Fruit fly (Drosophila melanogaster) whole organism, embryonic: ENCODE measurements around the gene shf.
A peak's percentile ranks its signal among the peaks of the same experiment; 100 is the strongest.

Experiments
- Bdp1 ChIP-seq: fragments of 200-800 bp; sonication (Bioruptor generic); optimal IDR thresholded peaks from 3 replicates; lab custom pipeline; 2016; ENCODE audit warnings: missing biosample characterization, missing genetic modification characterization
- BtbVII ChIP-seq: fragments of 200-800 bp; sonication (Bioruptor generic); optimal IDR thresholded peaks from 3 replicates; lab custom pipeline; 2017; ENCODE audit warnings: missing biosample characterization, mild to moderate bottlenecking, missing genetic modification characterization
- CG10959 ChIP-seq: fragments of 200-800 bp; sonication (Bioruptor generic); IDR thresholded peaks from 2 replicates; pipeline ENCODE4 v1.3.6; 2022; ENCODE audit warnings: missing biosample characterization, missing genetic modification characterization
- CG11093 ChIP-seq: fragments of 200-800 bp; sonication (Bioruptor generic); IDR thresholded peaks from 3 replicates; pipeline ENCODE4 v1.3.6; 2022; ENCODE audit warnings: missing biosample characterization, missing genetic modification characterization
- CG12155 ChIP-seq: fragments of 200-800 bp; sonication (Bioruptor generic); optimal IDR thresholded peaks from 3 replicates; lab custom pipeline; 2016; ENCODE audit warnings: missing biosample characterization, missing genetic modification characterization
- CG12769 ChIP-seq: fragments of 200-800 bp; sonication (Bioruptor generic); optimal IDR thresholded peaks from 2 replicates; lab custom pipeline; 2019; ENCODE audit warnings: missing biosample characterization, mild to moderate bottlenecking, missing genetic modification characterization, moderate library complexity
- CG14965 ChIP-seq: fragments of 200-800 bp; sonication (Bioruptor generic); optimal IDR thresholded peaks from 2 replicates; lab custom pipeline; 2016; ENCODE audit warnings: missing biosample characterization, missing genetic modification characterization, borderline replicate concordance
- CG1529 ChIP-seq: fragments of 200-800 bp; sonication (Bioruptor generic); optimal IDR thresholded peaks from 3 replicates; lab custom pipeline; 2018; ENCODE audit warnings: missing biosample characterization, missing genetic modification characterization
- CG15601 ChIP-seq: fragments of 200-800 bp; sonication (Bioruptor generic); optimal IDR thresholded peaks from 3 replicates; lab custom pipeline; 2019; ENCODE audit warnings: missing biosample characterization, mild to moderate bottlenecking, missing genetic modification characterization, moderate library complexity
- CG17328 ChIP-seq: fragments of 200-800 bp; sonication (Bioruptor generic); IDR thresholded peaks from 2 replicates; pipeline ENCODE4 v1.3.6; 2022; ENCODE audit warnings: missing biosample characterization, missing genetic modification characterization
- CG17385 ChIP-seq: fragments of 200-800 bp; sonication (Bioruptor generic); optimal IDR thresholded peaks from 3 replicates; lab custom pipeline; 2018; ENCODE audit warnings: missing biosample characterization, mild to moderate bottlenecking, missing genetic modification characterization
- CG2129 ChIP-seq: fragments of 200-800 bp; sonication (Bioruptor generic); IDR thresholded peaks from 2 replicates; pipeline ENCODE4 v1.3.6; 2022; ENCODE audit warnings: missing biosample characterization, missing genetic modification characterization; ENCODE audit not compliant: partially characterized antibody
- CG31224 ChIP-seq: fragments of 200-800 bp; sonication (Bioruptor generic); IDR thresholded peaks from 2 replicates; pipeline ENCODE4 v1.3.6; 2022; ENCODE audit warnings: missing biosample characterization, missing genetic modification characterization
- CG34376 ChIP-seq: fragments of 200-800 bp; sonication (Bioruptor generic); optimal IDR thresholded peaks from 2 replicates; lab custom pipeline; 2018; ENCODE audit warnings: missing biosample characterization, mild to moderate bottlenecking, missing genetic modification characterization
- CG3995 ChIP-seq: fragments of 200-800 bp; sonication (Bioruptor generic); optimal IDR thresholded peaks from 3 replicates; lab custom pipeline; 2016; ENCODE audit warnings: missing biosample characterization, missing genetic modification characterization
- CG4360 ChIP-seq: fragments of 200-800 bp; sonication (Bioruptor generic); IDR thresholded peaks from 2 replicates; pipeline ENCODE4 v1.3.6; 2022; ENCODE audit warnings: missing biosample characterization, missing genetic modification characterization
- CG7271 ChIP-seq: fragments of 200-800 bp; sonication (Bioruptor generic); optimal IDR thresholded peaks from 2 replicates; lab custom pipeline; 2018; ENCODE audit warnings: missing biosample characterization, mild to moderate bottlenecking, missing genetic modification characterization, moderate library complexity
- CG7556 ChIP-seq: fragments of 200-800 bp; sonication (Bioruptor generic); optimal IDR thresholded peaks from 2 replicates; lab custom pipeline; 2017; ENCODE audit warnings: missing biosample characterization, mild to moderate bottlenecking, missing genetic modification characterization
- CG9609 ChIP-seq: fragments of 200-800 bp; sonication (Bioruptor generic); optimal IDR thresholded peaks from 3 replicates; lab custom pipeline; 2016; ENCODE audit warnings: missing biosample characterization, missing genetic modification characterization
- CG9876 ChIP-seq: fragments of 200-800 bp; sonication (Bioruptor generic); optimal IDR thresholded peaks from 2 replicates; lab custom pipeline; 2016; ENCODE audit warnings: missing biosample characterization, missing genetic modification characterization
- Chrac-16 ChIP-seq: fragments of 200-800 bp; sonication (Bioruptor generic); optimal IDR thresholded peaks from 3 replicates; lab custom pipeline; 2016; ENCODE audit warnings: missing biosample characterization, missing genetic modification characterization
- CoRest ChIP-seq: fragments of 200-800 bp; sonication (Bioruptor generic); optimal IDR thresholded peaks from 3 replicates; lab custom pipeline; 2018; ENCODE audit warnings: missing biosample characterization, mild to moderate bottlenecking, missing genetic modification characterization, moderate library complexity
- Deaf1 ChIP-seq: fragments of 200-800 bp; optimal IDR thresholded peaks from 3 replicates; lab custom pipeline; 2019; ENCODE audit warnings: missing biosample characterization, mild to moderate bottlenecking, missing genetic modification characterization, moderate library complexity
- Dip3 ChIP-seq: fragments of 200-800 bp; sonication (Bioruptor generic); optimal IDR thresholded peaks from 3 replicates; lab custom pipeline; 2016; ENCODE audit warnings: missing biosample characterization, missing genetic modification characterization
- Dll ChIP-seq: fragments of 200-800 bp; sonication (Bioruptor generic); IDR thresholded peaks from 4 replicates; pipeline ENCODE4 v1.3.6; 2022; ENCODE audit warnings: missing biosample characterization, missing genetic modification characterization; ENCODE audit not compliant: partially characterized antibody
- Dref ChIP-seq: fragments of 200-800 bp; sonication (Bioruptor generic); IDR thresholded peaks from 2 replicates; pipeline ENCODE4 v1.3.6; 2022; ENCODE audit warnings: missing biosample characterization, missing genetic modification characterization
- Drgx ChIP-seq: fragments of 200-800 bp; sonication (Bioruptor generic); IDR thresholded peaks from 2 replicates; pipeline ENCODE4 v1.3.6; 2022; ENCODE audit warnings: missing biosample characterization, missing genetic modification characterization
- Hmr ChIP-seq: fragments of 200-800 bp; sonication (Bioruptor generic); optimal IDR thresholded peaks from 3 replicates; lab custom pipeline; 2017; ENCODE audit warnings: mild to moderate bottlenecking, missing biosample characterization, missing genetic modification reagents, missing genetic modification characterization
- Hr78 ChIP-seq, 2 experiments: fragments of 200-800 bp in 1 of 2; fragments of >200 bp in 1 of 2; sonication (Bioruptor generic) in 1 of 2; optimal IDR thresholded peaks; 2 replicates each; lab custom pipeline; 2017 to 2019; ENCODE audit warnings: missing biosample characterization in 2 of 2, missing genetic modification characterization in 2 of 2, mild to moderate bottlenecking in 1 of 2, moderate library complexity in 1 of 2
- MBD-R2 ChIP-seq: fragments of 200-800 bp; sonication (Bioruptor generic); IDR thresholded peaks from 2 replicates; pipeline ENCODE4 v1.3.6; 2022; ENCODE audit warnings: missing biosample characterization, missing genetic modification characterization
- NFAT ChIP-seq: fragments of 200-800 bp; sonication (Bioruptor generic); IDR thresholded peaks from 2 replicates; pipeline ENCODE4 v1.3.6; 2022; ENCODE audit warnings: missing biosample characterization, missing genetic modification characterization
- NK7.1 ChIP-seq: fragments of 200-800 bp; sonication (Bioruptor generic); optimal IDR thresholded peaks from 3 replicates; lab custom pipeline; 2016; ENCODE audit warnings: missing biosample characterization, missing genetic modification characterization
- Opbp ChIP-seq: fragments of 200-800 bp; sonication (Bioruptor generic); IDR thresholded peaks from 3 replicates; pipeline ENCODE4 v1.3.6; 2022; ENCODE audit warnings: missing biosample characterization, missing genetic modification characterization; ENCODE audit not compliant: partially characterized antibody
- Stat92E ChIP-seq, 3 experiments: fragments of >200 bp in 2 of 3; fragments of 200-800 bp in 1 of 3; sonication (Bioruptor generic) in 1 of 3; optimal IDR thresholded peaks; 2 replicates each; lab custom pipeline; 2017 to 2019; ENCODE audit warnings: missing biosample characterization in 3 of 3, missing genetic modification characterization in 3 of 3, mild to moderate bottlenecking in 1 of 3, moderate library complexity in 1 of 3
- ase ChIP-seq: fragments of 200-800 bp; sonication (Bioruptor generic); IDR thresholded peaks from 3 replicates; pipeline ENCODE4 v1.3.6; 2022; ENCODE audit warnings: missing biosample characterization, missing genetic modification characterization
- bowl ChIP-seq: fragments of 200-800 bp; sonication (Bioruptor generic); IDR thresholded peaks from 2 replicates; pipeline ENCODE4 v1.3.6; 2022; ENCODE audit warnings: missing biosample characterization, missing genetic modification characterization
- cg ChIP-seq: fragments of 200-800 bp; sonication (Bioruptor generic); optimal IDR thresholded peaks from 3 replicates; lab custom pipeline; 2019; ENCODE audit warnings: missing biosample characterization, mild to moderate bottlenecking, missing genetic modification characterization, moderate library complexity
- chif ChIP-seq, 2 experiments: fragments of 200-800 bp; sonication (Bioruptor generic); optimal IDR thresholded peaks; 3 replicates each; lab custom pipeline; 2016; ENCODE audit warnings: missing biosample characterization in 2 of 2, missing genetic modification characterization in 2 of 2
- crol ChIP-seq: fragments of 200-800 bp; sonication (Bioruptor generic); IDR thresholded peaks from 2 replicates; pipeline ENCODE4 v1.3.6; 2022; ENCODE audit warnings: missing biosample characterization, missing genetic modification characterization
- dati ChIP-seq: fragments of 200-800 bp; sonication (Bioruptor generic); IDR thresholded peaks from 2 replicates; pipeline ENCODE4 v1.3.6; 2022; ENCODE audit warnings: missing biosample characterization, missing genetic modification characterization
- gcm ChIP-seq: fragments of 200-800 bp; sonication (Bioruptor generic); optimal IDR thresholded peaks from 2 replicates; lab custom pipeline; 2019; ENCODE audit warnings: missing biosample characterization, mild to moderate bottlenecking, missing genetic modification characterization, moderate library complexity
- jigr1 ChIP-seq: fragments of 200-800 bp; sonication (Bioruptor generic); IDR thresholded peaks from 3 replicates; pipeline ENCODE4 v1.3.6; 2022; ENCODE audit warnings: missing biosample characterization, missing genetic modification characterization
- kah ChIP-seq: fragments of 200-800 bp; sonication (Bioruptor generic); optimal IDR thresholded peaks from 2 replicates; lab custom pipeline; 2018; ENCODE audit warnings: missing biosample characterization, mild to moderate bottlenecking, missing genetic modification characterization
- kay ChIP-seq: fragments of 200-800 bp; sonication (Bioruptor generic); optimal IDR thresholded peaks from 2 replicates; lab custom pipeline; 2016; ENCODE audit warnings: missing biosample characterization, missing genetic modification characterization
- pros ChIP-seq: fragments of 200-800 bp; sonication (Bioruptor generic); optimal IDR thresholded peaks from 3 replicates; lab custom pipeline; 2019; ENCODE audit warnings: missing biosample characterization, mild to moderate bottlenecking, missing genetic modification characterization, moderate library complexity
- unc-4 ChIP-seq: fragments of 200-800 bp; sonication (Bioruptor generic); IDR thresholded peaks from 2 replicates; pipeline ENCODE4 v1.3.6; 2022; ENCODE audit warnings: missing biosample characterization, missing genetic modification characterization; ENCODE audit not compliant: partially characterized antibody
- zen ChIP-seq: fragments of 200-800 bp; sonication (Bioruptor generic); optimal IDR thresholded peaks from 3 replicates; lab custom pipeline; 2018; ENCODE audit warnings: missing biosample characterization, mild to moderate bottlenecking, missing genetic modification characterization, moderate library complexity

The shf gene

DNA sequence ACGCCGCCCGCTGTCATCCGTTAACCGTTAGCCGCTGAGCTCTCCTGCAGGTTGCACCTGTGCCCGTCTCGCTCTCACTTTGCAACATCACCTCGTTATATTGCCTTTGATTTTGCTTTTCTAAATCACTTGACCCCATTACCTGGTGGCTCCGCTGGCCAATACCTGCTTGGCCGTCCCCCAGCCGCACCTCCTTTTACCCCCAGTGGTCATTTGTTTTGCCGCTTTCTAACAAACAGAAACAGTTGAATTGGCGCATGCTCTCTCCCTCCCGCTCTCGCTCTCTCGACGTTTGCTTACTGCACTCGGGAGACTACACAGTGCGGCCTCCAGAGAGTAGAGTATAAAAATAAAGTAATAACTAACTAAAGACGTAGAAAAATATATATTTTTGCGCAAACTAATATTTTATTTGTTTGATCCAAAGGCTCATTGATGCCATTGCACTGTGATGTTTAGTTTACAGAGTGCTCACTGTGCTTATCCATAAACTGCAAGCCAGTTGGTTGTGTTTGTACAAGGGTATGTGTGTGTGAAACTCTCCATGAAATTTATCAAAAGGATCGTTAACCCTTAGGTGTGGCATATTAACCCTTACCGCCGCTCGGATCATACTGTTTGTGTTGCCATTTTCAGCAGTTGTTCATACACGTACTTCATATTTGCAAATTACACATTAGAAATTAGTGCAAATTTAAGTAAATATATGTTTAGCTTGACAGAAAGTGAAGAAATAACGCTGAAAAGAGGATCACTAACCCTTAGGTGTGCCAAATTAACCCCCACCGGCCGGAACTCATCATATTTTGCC, 25.2 kb upstream of the shf start (continued):
- TF ChIP-seq CG7556 = peak; percentile 69
- peak; percentile 82 for TF ChIP-seq ase (GFP tag; lab: Robert Waterston, UW)
- peak; percentile 82 for TF ChIP-seq Dip3 (GFP tag; lab: Kevin White, UChicago)
- TF ChIP-seq dati = peak; percentile 76
- TF ChIP-seq Hmr (GFP tag; lab: Kevin White, UChicago) = no peak
- TF ChIP-seq CG14965 (GFP tag; lab: Kevin White, UChicago) = no peak
- TF ChIP-seq CG1529 (GFP tag; lab: Kevin White, UChicago) = peak; percentile 67
- peak; percentile 80; the same call in 2 of the 3 replicates for TF ChIP-seq CG11093 (GFP tag; lab: Robert Waterston, UW)
- TF ChIP-seq cg (GFP tag; lab: Kevin White, UChicago) = peak; percentile 34
- TF ChIP-seq CG15601 (tag; lab: Kevin White, UChicago) = peak; percentile 64
- TF ChIP-seq CG31224 = peak; percentile 68; the same call in 1 of the 2 replicates
- peak; percentile 74; the same call in 2 of the 3 replicates for TF ChIP-seq jigr1 (GFP tag; lab: Robert Waterston, UW)
- peak; percentile 47; the same call in 1 of the 2 replicates for TF ChIP-seq crol (GFP tag; lab: Robert Waterston, UW)
- TF ChIP-seq CG17328 (GFP tag; lab: Robert Waterston, UW) = peak; percentile 93

DNA sequence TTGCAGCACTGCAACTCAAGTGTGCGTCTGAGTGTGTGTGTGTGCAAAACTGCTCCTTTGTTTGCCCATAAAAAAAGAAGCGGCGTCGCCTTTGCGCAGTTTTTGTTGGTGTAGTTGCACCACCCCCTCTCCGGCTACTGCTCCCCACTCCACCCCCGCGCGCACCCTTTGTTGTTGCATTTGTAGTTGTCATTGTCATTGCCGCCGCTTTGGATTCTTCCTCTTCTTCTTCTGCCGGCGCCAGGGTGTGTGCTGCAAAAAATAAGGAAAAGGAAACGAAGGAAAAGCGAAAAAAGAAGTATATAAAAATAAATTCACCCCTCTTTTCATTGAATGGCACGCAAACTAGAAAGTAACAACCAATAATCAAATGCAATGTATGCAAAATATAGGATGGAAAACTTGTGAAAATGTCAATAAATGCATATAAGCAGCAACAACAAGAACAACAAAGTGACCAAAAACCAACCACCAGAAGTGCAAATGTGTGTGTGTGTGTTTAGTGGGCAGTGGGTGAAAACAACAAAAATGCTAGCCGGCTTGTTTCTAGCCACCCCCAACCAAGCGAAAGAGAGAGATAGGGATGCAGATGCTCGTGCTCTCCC, 24.5 kb upstream of the shf start:
- TF ChIP-seq bowl (GFP tag; lab: Robert Waterston, UW) = no peak
- no peak for TF ChIP-seq Opbp (GFP tag; lab: Robert Waterston, UW)
- peak; percentile 89 for TF ChIP-seq CG17385 (GFP tag; lab: Kevin White, UChicago)
- TF ChIP-seq chif (GFP tag; optimal IDR thresholded peaks at IDR 0.05; lab: Kevin White, UChicago) = no peak
- peak; percentile 41; the same call in 1 of the 2 replicates for TF ChIP-seq crol (GFP tag; lab: Robert Waterston, UW)
- no peak for TF ChIP-seq CG12155
- TF ChIP-seq Deaf1 (tag; lab: Kevin White, UChicago) = no peak
- TF ChIP-seq CG4360 (GFP tag; lab: Robert Waterston, UW) = peak; percentile 73
- no peak for TF ChIP-seq Bdp1
- TF ChIP-seq zen (tag; lab: Kevin White, UChicago) = no peak
- TF ChIP-seq kah = peak; percentile 0
- no peak for TF ChIP-seq MBD-R2 (GFP tag; lab: Robert Waterston, UW)
- no peak for TF ChIP-seq Dll (GFP tag; lab: Robert Waterston, UW)
- no peak for TF ChIP-seq gcm (GFP tag; lab: Kevin White, UChicago)
- TF ChIP-seq BtbVII (GFP tag; lab: Kevin White, UChicago) = no peak
- TF ChIP-seq Hr78 (GFP tag; optimal IDR thresholded peaks at IDR 0.05; lab: Kevin White, UChicago) = no peak
- no peak for TF ChIP-seq unc-4 (GFP tag; lab: Robert Waterston, UW)
- TF ChIP-seq Dref (GFP tag; lab: Robert Waterston, UW) = no peak
- no peak for TF ChIP-seq CG12769
- TF ChIP-seq CG9876 = no peak
- no peak for TF ChIP-seq Chrac-16
- no peak for TF ChIP-seq CG2129 (GFP tag; lab: Robert Waterston, UW)
- TF ChIP-seq kay (GFP tag; lab: Kevin White, UChicago) = no peak
- no peak for TF ChIP-seq CG34376 (GFP tag; lab: Kevin White, UChicago)
- no peak for TF ChIP-seq CG9609 (GFP tag; lab: Kevin White, UChicago)
- TF ChIP-seq CG3995 (GFP tag; lab: Kevin White, UChicago) = no peak
- TF ChIP-seq NK7.1 (GFP tag; lab: Kevin White, UChicago) = no peak
- no peak for TF ChIP-seq CG10959 (GFP tag; lab: Robert Waterston, UW)
- peak; percentile 15; the same call in 1 of the 2 replicates for TF ChIP-seq Drgx
- TF ChIP-seq CoRest (tag; lab: Kevin White, UChicago) = no peak
- TF ChIP-seq Stat92E (GFP tag; optimal IDR thresholded peaks at IDR 0.05; lab: Kevin White, UChicago) = no peak
- no peak for TF ChIP-seq CG7271 (tag; lab: Kevin White, UChicago)
- TF ChIP-seq NFAT (GFP tag; lab: Robert Waterston, UW) = no peak
- TF ChIP-seq pros = peak; percentile 48
